Worm (Caenorhabditis elegans) whole organism, L1 larva: ENCODE results near the gene F55G11.6.

Experiments used
- C04F5.9 ChIP-seq: sonication (generic microtip); optimal IDR thresholded peaks from 2 replicates; lab custom pipeline; 2016; ENCODE audit warnings: missing genetic modification characterization, missing compliant biosample characterization
- C34B4.2 ChIP-seq: sonication (generic microtip); optimal IDR thresholded peaks from 2 replicates; lab custom pipeline; 2017; ENCODE audit warnings: mild to moderate bottlenecking, missing genetic modification characterization, missing compliant biosample characterization
- aha-1 ChIP-seq: fragments of 150-350 bp; optimal IDR thresholded peaks from 2 replicates; lab custom pipeline; 2014; ENCODE audit warnings: missing biosample characterization, missing genetic modification characterization
- ama-1 ChIP-seq: fragments of 150-350 bp; optimal IDR thresholded peaks from 2 replicates; lab custom pipeline; 2014
- ceh-63 ChIP-seq: fragments of 200-800 bp; sonication (Bioruptor generic); optimal IDR thresholded peaks from 2 replicates; lab custom pipeline; 2018; ENCODE audit warnings: mild to moderate bottlenecking, missing genetic modification characterization, missing compliant biosample characterization
- ceh-8 ChIP-seq: fragments of 200-800 bp; sonication (Bioruptor generic); optimal IDR thresholded peaks from 2 replicates; lab custom pipeline; 2018; ENCODE audit warnings: mild to moderate bottlenecking, missing genetic modification characterization, moderate library complexity, missing compliant biosample characterization
- ceh-82 ChIP-seq, 3 experiments: fragments of 150-350 bp in 1 of 3; sonication (generic microtip) in 2 of 3; optimal IDR thresholded peaks; 2 replicates each; lab custom pipeline; 2014 to 2017; ENCODE audit warnings: missing biosample characterization in 3 of 3, missing genetic modification characterization in 3 of 3
- ceh-88 ChIP-seq: fragments of 200-800 bp; sonication (Bioruptor generic); IDR thresholded peaks from 2 replicates; pipeline ENCODE4 v1.3.6; 2022; ENCODE audit warnings: missing genetic modification characterization, missing compliant biosample characterization
- ceh-90 ChIP-seq: sonication (generic microtip); optimal IDR thresholded peaks from 2 replicates; lab custom pipeline; 2016; ENCODE audit warnings: missing genetic modification characterization, missing compliant biosample characterization
- dsc-1 ChIP-seq: sonication (generic microtip); optimal IDR thresholded peaks from 2 replicates; lab custom pipeline; 2016; ENCODE audit warnings: mild to moderate bottlenecking, missing genetic modification characterization, missing compliant biosample characterization
- egl-27 ChIP-seq, 2 experiments: fragments of 150-350 bp in 1 of 2; sonication (generic microtip); optimal IDR thresholded peaks; 3 replicates each; lab custom pipeline; 2017 to 2018; ENCODE audit warnings: missing biosample characterization in 2 of 2, missing genetic modification characterization in 2 of 2, missing genetic modification reagents in 2 of 2
- elt-2 ChIP-seq: sonication (generic microtip); optimal IDR thresholded peaks from 2 replicates; lab custom pipeline; 2016; ENCODE audit warnings: missing genetic modification characterization, mild to moderate bottlenecking, inconsistent platforms, missing compliant biosample characterization, missing genetic modification reagents
- ets-5 ChIP-seq: fragments of 200-800 bp; sonication (Bioruptor generic); IDR thresholded peaks from 2 replicates; pipeline ENCODE4 v1.3.6; 2022; ENCODE audit warnings: missing genetic modification characterization, missing compliant biosample characterization
- fkh-8 ChIP-seq: sonication (generic microtip); optimal IDR thresholded peaks from 2 replicates; lab custom pipeline; 2016; ENCODE audit warnings: mild to moderate bottlenecking, missing genetic modification characterization, missing compliant biosample characterization
- fos-1 ChIP-seq: fragments of 150-350 bp; optimal IDR thresholded peaks from 2 replicates; lab custom pipeline; 2014; ENCODE audit warnings: missing biosample characterization, missing genetic modification characterization
- grh-1 ChIP-seq: fragments of 200-800 bp; sonication (Bioruptor generic); IDR thresholded peaks from 2 replicates; pipeline ENCODE4 v1.3.6; 2022; ENCODE audit warnings: missing genetic modification reagents, missing genetic modification characterization, missing compliant biosample characterization
- isw-1 ChIP-seq: fragments of 200-800 bp; sonication (Bioruptor generic); IDR thresholded peaks from 2 replicates; pipeline ENCODE4 v1.3.6; 2022; ENCODE audit warnings: missing genetic modification characterization, missing compliant biosample characterization
- jun-1 ChIP-seq: fragments of 150-350 bp; optimal IDR thresholded peaks from 2 replicates; lab custom pipeline; 2014; ENCODE audit warnings: missing biosample characterization, missing genetic modification reagents, missing genetic modification characterization
- lin-14 ChIP-seq: fragments of 200-800 bp; sonication (Bioruptor generic); optimal IDR thresholded peaks from 2 replicates; lab custom pipeline; 2018; ENCODE audit warnings: mild to moderate bottlenecking, missing genetic modification characterization, moderate library complexity, missing compliant biosample characterization
- lin-15B ChIP-seq: fragments of 150-350 bp; sonication (generic microtip); optimal IDR thresholded peaks from 3 replicates; lab custom pipeline; 2014; ENCODE audit warnings: missing biosample characterization, missing genetic modification characterization
- mab-9 ChIP-seq: fragments of 200-800 bp; sonication (Bioruptor generic); IDR thresholded peaks from 2 replicates; pipeline ENCODE4 v1.3.6; 2022; ENCODE audit warnings: missing genetic modification reagents, missing genetic modification characterization, missing compliant biosample characterization
- mep-1 ChIP-seq: fragments of 150-350 bp; optimal IDR thresholded peaks from 2 replicates; lab custom pipeline; 2014; ENCODE audit warnings: missing biosample characterization, missing genetic modification characterization
- nhr-11 ChIP-seq: fragments of 150-350 bp; optimal IDR thresholded peaks from 2 replicates; lab custom pipeline; 2014; ENCODE audit warnings: missing biosample characterization, missing genetic modification characterization
- nhr-12 ChIP-seq: sonication (generic microtip); optimal IDR thresholded peaks from 2 replicates; lab custom pipeline; 2017; ENCODE audit warnings: missing biosample characterization, missing genetic modification characterization
- nhr-28 ChIP-seq: fragments of 150-350 bp; optimal IDR thresholded peaks from 2 replicates; lab custom pipeline; 2014; ENCODE audit warnings: missing biosample characterization, missing genetic modification characterization
- nhr-47 ChIP-seq: sonication (generic microtip); optimal IDR thresholded peaks from 2 replicates; lab custom pipeline; 2016; ENCODE audit warnings: mild to moderate bottlenecking, missing genetic modification characterization, moderate library complexity, missing compliant biosample characterization
- skn-1 ChIP-seq: fragments of 150-350 bp; optimal IDR thresholded peaks from 2 replicates; lab custom pipeline; 2014; ENCODE audit warnings: missing biosample characterization, missing genetic modification characterization
- snpc-4 ChIP-seq: fragments of 150-350 bp; optimal IDR thresholded peaks from 2 replicates; lab custom pipeline; 2014; ENCODE audit warnings: missing biosample characterization, missing genetic modification characterization
- sox-4 ChIP-seq: sonication (generic microtip); optimal IDR thresholded peaks from 2 replicates; lab custom pipeline; 2016; ENCODE audit warnings: missing genetic modification characterization, missing compliant biosample characterization
- tbx-2 ChIP-seq: sonication (generic microtip); optimal IDR thresholded peaks from 2 replicates; lab custom pipeline; 2016; ENCODE audit warnings: missing genetic modification characterization, missing compliant biosample characterization
- tlp-1 ChIP-seq: fragments of 150-350 bp; optimal IDR thresholded peaks from 2 replicates; lab custom pipeline; 2014; ENCODE audit warnings: missing biosample characterization, missing genetic modification characterization
- unc-130 ChIP-seq: fragments of 150-350 bp; optimal IDR thresholded peaks from 2 replicates; lab custom pipeline; 2017; ENCODE audit warnings: missing biosample characterization, missing genetic modification characterization, inconsistent platforms
- unc-30 ChIP-seq: sonication (generic microtip); optimal IDR thresholded peaks from 2 replicates; lab custom pipeline; 2017; ENCODE audit warnings: missing biosample characterization, missing genetic modification characterization
- unc-98 ChIP-seq: fragments of 200-800 bp; sonication (Bioruptor generic); IDR thresholded peaks from 2 replicates; pipeline ENCODE4 v1.3.6; 2022; ENCODE audit warnings: missing genetic modification characterization, missing compliant biosample characterization
- ztf-11 ChIP-seq, 2 experiments: sonication (generic microtip); optimal IDR thresholded peaks; 2 replicates each; lab custom pipeline; 2016 to 2017; ENCODE audit warnings: missing genetic modification characterization in 2 of 2, missing biosample characterization in 1 of 2, missing compliant biosample characterization in 1 of 2
- ztf-4 ChIP-seq: fragments of 150-350 bp; optimal IDR thresholded peaks from 2 replicates; lab custom pipeline; 2014; ENCODE audit warnings: missing biosample characterization, missing genetic modification characterization

The F55G11.6 gene

DNA sequence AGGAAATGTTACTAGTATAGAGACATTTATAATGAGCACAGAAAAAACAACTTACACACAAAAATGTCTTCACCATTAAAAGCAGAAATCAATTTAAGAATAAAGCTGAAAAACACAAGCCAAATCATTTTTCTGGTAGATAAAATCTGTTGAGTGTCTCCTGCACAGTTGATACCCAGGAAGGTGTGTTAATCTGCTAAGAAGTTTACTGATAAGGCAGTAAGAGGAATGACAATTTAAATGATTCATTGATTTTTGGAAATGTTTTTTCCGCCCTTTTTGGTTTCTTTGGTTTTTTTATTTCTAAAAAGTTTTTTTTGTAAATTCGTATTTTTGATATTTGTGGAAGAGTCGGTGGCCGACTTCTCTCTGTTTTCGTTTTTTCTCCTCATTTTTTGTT, 28.1 kb downstream of the F55G11.6 start, which contains the start of gene K10D11.3:
K10D11.3 (minus strand) TSS at position 174 of the 400 bp plus-strand sequence.
- TF ChIP-seq ceh-63 (GFP tag; lab: Kevin White, UChicago) (no peak), fkh-8 (tag; lab: Kevin White, UChicago) (no peak), elt-2 (tag; lab: Kevin White, UChicago) (peak; percentile 72), ama-1 (lab: Kevin White, UChicago) (no peak), dsc-1 (tag; lab: Kevin White, UChicago) (no peak), ceh-82 (tag; optimal IDR thresholded peaks at IDR 0.05; lab: Kevin White, UChicago) (no peak), C04F5.9 (tag; lab: Kevin White, UChicago) (no peak), mep-1 (tag; lab: Kevin White, UChicago) (no peak), C34B4.2 (tag; lab: Kevin White, UChicago) (no peak)

DNA sequence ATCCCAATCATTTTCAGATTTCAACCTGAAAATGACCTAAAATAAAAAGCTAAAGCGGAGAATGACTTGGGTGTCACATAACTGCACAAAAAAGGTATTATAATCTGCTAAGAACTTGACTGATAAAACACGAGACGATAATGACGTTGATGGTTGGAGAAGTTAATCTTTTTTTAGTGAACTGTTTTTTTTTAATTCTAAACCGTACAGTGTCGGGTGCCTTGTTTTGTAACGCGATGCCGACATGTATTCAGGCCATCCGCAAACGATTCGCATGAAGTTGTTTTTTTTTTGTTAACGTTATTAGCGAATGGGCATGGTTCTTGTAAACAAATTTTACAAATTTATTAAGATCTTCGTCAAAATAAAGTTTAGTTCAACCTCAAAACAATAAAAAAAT, 31.5 kb downstream of the F55G11.6 start, which contains the start of gene K10D11.6:
K10D11.6 (minus strand) TSS at position 101 of the 400 bp plus-strand sequence.
- peak; percentile 39 for TF ChIP-seq elt-2 (tag; lab: Kevin White, UChicago)
- no peak for TF ChIP-seq ets-5 (GFP tag; lab: Robert Waterston, UW)
- no peak for TF ChIP-seq nhr-11 (tag; lab: Kevin White, UChicago)
- no peak for TF ChIP-seq ztf-11 (tag; optimal IDR thresholded peaks at IDR 0.05; lab: Kevin White, UChicago)

DNA sequence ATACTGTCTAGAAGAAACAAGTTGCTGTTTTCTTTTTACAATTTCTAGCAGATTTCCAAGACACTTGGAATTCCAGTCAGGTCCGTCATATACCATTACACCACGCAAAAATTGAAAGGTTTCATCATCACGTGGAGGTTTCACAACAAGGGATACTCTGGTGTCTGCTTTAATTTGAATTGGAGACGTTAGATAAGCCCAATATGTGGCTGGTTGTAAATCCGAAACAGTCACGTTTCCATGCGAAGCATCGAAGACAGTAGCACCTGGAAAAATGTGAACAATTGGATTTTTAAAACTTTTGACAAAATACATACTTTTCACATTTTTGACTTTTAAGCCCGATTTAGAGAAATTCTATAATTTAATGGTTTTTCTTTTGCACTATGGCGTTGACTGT, 32.8 kb downstream of the F55G11.6 start:
- TF ChIP-seq snpc-4 (tag; lab: Kevin White, UChicago) (no peak), mab-9 (GFP tag; lab: Robert Waterston, UW) (no peak), skn-1 (tag; lab: Kevin White, UChicago) (no peak), mep-1 (tag; lab: Kevin White, UChicago) (no peak), lin-14 (GFP tag; lab: Kevin White, UChicago) (no peak), tbx-2 (tag; lab: Kevin White, UChicago) (no peak), fkh-8 (tag; lab: Kevin White, UChicago) (no peak), egl-27 (tag; optimal IDR thresholded peaks at IDR 0.05; lab: Kevin White, UChicago) (no peak)

DNA sequence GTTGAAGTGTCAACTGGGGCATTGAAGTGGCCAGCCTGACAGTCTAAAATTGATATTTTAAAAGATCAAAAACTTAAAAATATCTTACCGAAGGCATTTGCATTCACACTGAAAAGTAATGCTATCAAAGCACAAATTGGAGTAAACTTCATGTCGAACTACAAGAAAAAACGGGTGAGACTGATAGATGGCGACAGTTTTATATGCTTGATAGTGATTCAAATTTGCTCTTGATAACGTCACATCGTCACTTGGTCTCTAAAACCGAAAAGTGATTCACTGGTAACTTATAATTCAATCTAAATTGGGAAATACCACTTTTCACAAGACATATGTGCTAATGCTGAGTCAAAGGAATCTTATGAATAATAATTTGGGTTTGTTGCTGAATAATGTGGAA, 33.8 kb downstream of the F55G11.6 start, which contains the start of gene K10D11.5:
K10D11.5 (minus strand) TSS at position 215 of the 400 bp plus-strand sequence.
- TF ChIP-seq lin-15B (no peak), nhr-12 (tag; lab: Kevin White, UChicago) (no peak), elt-2 (tag; lab: Kevin White, UChicago) (peak; percentile 45), grh-1 (GFP tag; lab: Robert Waterston, UW) (no peak)

ce11 chrIV:12994376-12994775, 36.5 kb downstream of the F55G11.6 start, which contains the start of gene K10D11.4:
Gene K10D11.4, minus strand, starts transcription at chrIV:12994476.
- TF ChIP-seq tbx-2 (tag; lab: Kevin White, UChicago), result no peak
- no peak for TF ChIP-seq sox-4 (tag; lab: Kevin White, UChicago)
- TF ChIP-seq unc-98 (GFP tag; lab: Robert Waterston, UW), result no peak
- no peak for TF ChIP-seq skn-1 (tag; lab: Kevin White, UChicago)
- no peak for TF ChIP-seq ztf-4 (tag; lab: Kevin White, UChicago)
- no peak for TF ChIP-seq ceh-90 (tag; lab: Kevin White, UChicago)
- TF ChIP-seq tlp-1 (tag; lab: Kevin White, UChicago), result no peak
- no peak for TF ChIP-seq isw-1
- no peak for TF ChIP-seq unc-130 (tag; lab: Kevin White, UChicago)
- TF ChIP-seq nhr-47 (tag; lab: Kevin White, UChicago), result no peak
- TF ChIP-seq dsc-1 (tag; lab: Kevin White, UChicago), result no peak
- no peak for TF ChIP-seq unc-30 (tag; lab: Kevin White, UChicago)
- TF ChIP-seq, all 84 proteins: peak for 0

DNA sequence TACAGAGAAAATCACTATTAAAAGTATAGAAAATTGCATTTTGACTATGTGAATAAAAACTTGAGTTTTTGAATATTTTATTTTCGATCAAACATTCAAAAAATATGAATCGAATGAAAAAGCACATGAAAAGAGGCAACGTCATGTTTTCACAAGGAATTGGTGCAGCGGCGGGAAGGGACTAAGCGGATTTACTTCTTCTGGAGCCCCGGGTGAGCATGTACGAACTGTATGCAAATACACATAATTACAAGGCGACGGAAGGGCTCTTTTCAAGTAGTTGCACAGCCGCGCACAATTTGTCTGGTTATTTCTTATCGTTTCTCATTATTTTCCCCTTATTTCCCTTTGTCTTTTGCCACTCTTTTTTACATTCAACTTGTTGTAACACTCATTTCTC, 38.1 kb downstream of the F55G11.6 start, which contains the start of gene K10D11.7:
K10D11.7 (minus strand) TSS at position 101 of the 400 bp plus-strand sequence.
- TF ChIP-seq nhr-28, result no peak
- TF ChIP-seq fos-1 (tag; lab: Kevin White, UChicago), result no peak
- no peak for TF ChIP-seq ceh-8 (GFP tag; lab: Kevin White, UChicago)
- TF ChIP-seq jun-1, result no peak
- no peak for TF ChIP-seq ceh-88 (GFP tag; lab: Robert Waterston, UW)
- no peak for TF ChIP-seq aha-1 (tag; lab: Kevin White, UChicago)
